Worm (Caenorhabditis elegans) whole organism, late embryonic: ENCODE measurements around the gene mrpl-20.

Experiments
- ama-1 ChIP-seq: fragments of 150-350 bp; optimal IDR thresholded peaks from 2 replicates; lab custom pipeline; 2014
- pha-4 ChIP-seq: fragments of 150-350 bp; optimal IDR thresholded peaks from 2 replicates; lab custom pipeline; 2018; ENCODE audit warnings: missing biosample characterization, missing genetic modification reagents, missing genetic modification characterization
- zip-5 ChIP-seq: sonication (generic microtip); optimal IDR thresholded peaks from 2 replicates; lab custom pipeline; 2016; ENCODE audit warnings: missing genetic modification characterization, missing compliant biosample characterization

- TF ChIP-seq ama-1: no peak
- TF ChIP-seq zip-5: no peak
- no peak for TF ChIP-seq pha-4 (tag; lab: Kevin White, UChicago)
Measured at ce11 chrII:13310230-13310629, 27.9 kb upstream of the mrpl-20 start.
